Fruit fly (Drosophila melanogaster) whole organism, wandering third instar larva: ENCODE results near the gene CG11381.

ENCODE experiments used
- Abd-B ChIP-seq: fragments of >200 bp; optimal IDR thresholded peaks from 2 replicates; lab custom pipeline; 2017; ENCODE audit warnings: missing biosample characterization, missing genetic modification characterization
- CG32264 ChIP-seq: fragments of 200-800 bp; sonication (Bioruptor generic); optimal IDR thresholded peaks from 2 replicates; lab custom pipeline; 2016; ENCODE audit warnings: missing biosample characterization, missing genetic modification characterization
- CrebA ChIP-seq: fragments of 200-800 bp; sonication (Bioruptor generic); optimal IDR thresholded peaks from 2 replicates; lab custom pipeline; 2016; ENCODE audit warnings: missing biosample characterization, mild to moderate bottlenecking, missing genetic modification characterization, borderline replicate concordance
- Dfd ChIP-seq: fragments of >200 bp; optimal IDR thresholded peaks from 2 replicates; lab custom pipeline; 2017; ENCODE audit warnings: missing biosample characterization, missing genetic modification characterization
- Dif ChIP-seq: fragments of 200-275, 200-300 bp; sonication (Bioruptor generic); optimal IDR thresholded peaks from 2 replicates; lab custom pipeline; 2018; ENCODE audit warnings: missing biosample characterization, missing genetic modification characterization; ENCODE audit not compliant: partially characterized antibody
- GATAd ChIP-seq: sonication (Bioruptor generic); optimal IDR thresholded peaks from 2 replicates; lab custom pipeline; 2016; ENCODE audit warnings: missing biosample characterization, missing genetic modification characterization
- HLH106 ChIP-seq: fragments of 200-800 bp; optimal IDR thresholded peaks from 3 replicates; lab custom pipeline; 2019; ENCODE audit warnings: missing biosample characterization, mild to moderate bottlenecking, missing genetic modification characterization, moderate library complexity
- Hnf4 ChIP-seq: fragments of 200-800 bp; sonication (Bioruptor generic); optimal IDR thresholded peaks from 2 replicates; lab custom pipeline; 2016; ENCODE audit warnings: missing biosample characterization, mild to moderate bottlenecking, missing genetic modification characterization
- Hr78 ChIP-seq: fragments of >200 bp; optimal IDR thresholded peaks from 2 replicates; lab custom pipeline; 2017; ENCODE audit warnings: missing biosample characterization, missing genetic modification characterization
- Jra ChIP-seq: sonication (Bioruptor generic); optimal IDR thresholded peaks from 2 replicates; lab custom pipeline; 2016; ENCODE audit warnings: missing biosample characterization, missing genetic modification characterization
- Mio ChIP-seq: sonication (Bioruptor generic); optimal IDR thresholded peaks from 2 replicates; lab custom pipeline; 2016; ENCODE audit warnings: missing biosample characterization, missing genetic modification characterization
- Myc ChIP-seq: fragments of >200 bp; optimal IDR thresholded peaks from 2 replicates; lab custom pipeline; 2017
- Rel ChIP-seq, 2 experiments: fragments of 200-800 bp; sonication (Bioruptor generic) in 1 of 2; optimal IDR thresholded peaks; 2 replicates in 1 of 2; 3 replicates in 1 of 2; lab custom pipeline; 2016 to 2019; ENCODE audit warnings: mild to moderate bottlenecking in 2 of 2, missing biosample characterization in 2 of 2, missing genetic modification characterization in 2 of 2, moderate library complexity in 1 of 2
- Sp1 ChIP-seq: fragments of 200-800 bp; sonication (Bioruptor generic); optimal IDR thresholded peaks from 3 replicates; lab custom pipeline; 2019; ENCODE audit warnings: missing biosample characterization, mild to moderate bottlenecking, missing genetic modification characterization, moderate library complexity
- Vsx2 ChIP-seq: fragments of 200-300, 225-300 bp; sonication (Bioruptor generic); optimal IDR thresholded peaks from 2 replicates; lab custom pipeline; 2018; ENCODE audit warnings: missing biosample characterization, missing genetic modification characterization; ENCODE audit not compliant: partially characterized antibody
- brk ChIP-seq: fragments of 200-800 bp; sonication (Bioruptor generic); optimal IDR thresholded peaks from 2 replicates; lab custom pipeline; 2016; ENCODE audit warnings: missing biosample characterization, mild to moderate bottlenecking, missing genetic modification characterization
- dl ChIP-seq, 2 experiments: fragments of 175-275, 200-275 bp in 1 of 2; fragments of 200-275 bp in 1 of 2; sonication (Bioruptor generic); optimal IDR thresholded peaks; lab custom pipeline; 2018; ENCODE audit warnings: mild to moderate bottlenecking in 2 of 2, missing biosample characterization in 2 of 2, missing genetic modification characterization in 2 of 2, moderate library complexity in 2 of 2; ENCODE audit not compliant: partially characterized antibody in 2 of 2, insufficient read depth in 1 of 2
- dmrt93B ChIP-seq: fragments of 200-800 bp; sonication (Bioruptor generic); optimal IDR thresholded peaks from 2 replicates; lab custom pipeline; 2018; ENCODE audit warnings: missing biosample characterization, mild to moderate bottlenecking, missing genetic modification characterization
- dsf ChIP-seq: sonication (Bioruptor generic); optimal IDR thresholded peaks from 2 replicates; lab custom pipeline; 2016; ENCODE audit warnings: missing biosample characterization, missing genetic modification characterization, borderline replicate concordance
- foxo ChIP-seq, 2 experiments: fragments of 200-800 bp; sonication (Bioruptor generic); optimal IDR thresholded peaks; 2 replicates in 1 of 2; 3 replicates in 1 of 2; lab custom pipeline; 2016 to 2017; ENCODE audit warnings: missing biosample characterization in 2 of 2, missing genetic modification characterization in 2 of 2
- fru ChIP-seq: fragments of 200-800 bp; sonication (Bioruptor generic); optimal IDR thresholded peaks from 3 replicates; lab custom pipeline; 2016; ENCODE audit warnings: missing biosample characterization, mild to moderate bottlenecking, missing genetic modification characterization
- jim ChIP-seq: fragments of 175-275, 200-325 bp; sonication (Bioruptor generic); optimal IDR thresholded peaks from 2 replicates; lab custom pipeline; 2016; ENCODE audit warnings: missing biosample characterization, mild to moderate bottlenecking, missing genetic modification characterization
- pan ChIP-seq: fragments of >200 bp; optimal IDR thresholded peaks from 2 replicates; lab custom pipeline; 2017
- psq ChIP-seq: fragments of 200-800 bp; sonication (Bioruptor generic); optimal IDR thresholded peaks from 3 replicates; lab custom pipeline; 2017; ENCODE audit warnings: missing biosample characterization, mild to moderate bottlenecking, missing genetic modification characterization, moderate library complexity
- rgr ChIP-seq: fragments of 200-800 bp; sonication (Bioruptor generic); optimal IDR thresholded peaks from 3 replicates; lab custom pipeline; 2016; ENCODE audit warnings: missing biosample characterization, mild to moderate bottlenecking, missing genetic modification characterization
- sage ChIP-seq: fragments of 200-800 bp; sonication (Bioruptor generic); optimal IDR thresholded peaks from 2 replicates; lab custom pipeline; 2016; ENCODE audit warnings: missing biosample characterization, mild to moderate bottlenecking, missing genetic modification characterization
- sv ChIP-seq: fragments of 200-800 bp; sonication (Bioruptor generic); optimal IDR thresholded peaks from 3 replicates; lab custom pipeline; 2016; ENCODE audit warnings: missing biosample characterization, missing genetic modification characterization
- tai ChIP-seq: sonication (Bioruptor generic); optimal IDR thresholded peaks from 2 replicates; lab custom pipeline; 2016; ENCODE audit warnings: missing biosample characterization, missing genetic modification characterization
- woc ChIP-seq: sonication (Bioruptor generic); optimal IDR thresholded peaks from 2 replicates; lab custom pipeline; 2016; ENCODE audit warnings: missing biosample characterization, mild to moderate bottlenecking, missing genetic modification characterization

The CG11381 gene

DNA sequence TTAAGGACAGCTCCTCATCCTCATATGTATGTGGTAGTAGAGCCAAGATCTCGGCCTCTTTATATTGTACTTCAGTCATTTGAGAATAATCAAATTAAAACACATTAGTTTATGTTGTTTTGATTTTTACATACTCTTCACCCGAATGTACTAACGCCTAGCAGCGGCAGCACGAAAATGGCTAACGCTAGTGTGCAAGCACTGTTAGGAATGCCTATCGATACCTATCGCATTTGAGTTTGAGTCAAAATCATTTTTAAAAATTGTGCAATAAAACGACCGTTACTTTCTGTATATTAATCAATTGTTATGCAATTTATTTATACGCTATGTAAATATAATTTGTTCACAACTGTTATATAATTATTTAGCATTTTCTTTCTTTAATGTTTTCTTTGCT lies 11.4 kb downstream of the CG11381 start, which contains the start of gene CG11398:
CG11398 (minus strand) TSS at position 157 of the 400 bp plus-strand sequence.
- no peak for TF ChIP-seq tai (GFP tag; lab: Kevin White, UChicago)
- TF ChIP-seq psq: no peak
- no peak for TF ChIP-seq woc
- no peak for TF ChIP-seq CG32264 (GFP tag; lab: Kevin White, UChicago)
- no peak for TF ChIP-seq Hr78 (GFP tag; lab: Kevin White, UChicago)
- no peak for TF ChIP-seq dl (GFP tag; optimal IDR thresholded peaks at IDR 0.05; lab: Kevin White, UChicago; ENCODE audit: insufficient read depth in 1 of 2, partially characterized antibody in 2 of 2)
- TF ChIP-seq sv: no peak
- TF ChIP-seq dsf (GFP tag; lab: Kevin White, UChicago): no peak
- TF ChIP-seq CrebA (GFP tag; lab: Kevin White, UChicago): no peak
- no peak for TF ChIP-seq Vsx2
- TF ChIP-seq fru (GFP tag; lab: Kevin White, UChicago): no peak
- no peak for TF ChIP-seq Dif
- no peak for TF ChIP-seq Hnf4 (GFP tag; lab: Kevin White, UChicago)
- TF ChIP-seq Abd-B (GFP tag; lab: Kevin White, UChicago): no peak
- TF ChIP-seq Sp1 (GFP tag; lab: Kevin White, UChicago): no peak
- TF ChIP-seq brk (GFP tag; lab: Kevin White, UChicago): no peak
- no peak for TF ChIP-seq rgr (GFP tag; lab: Kevin White, UChicago)
- no peak for TF ChIP-seq dmrt93B (GFP tag; lab: Kevin White, UChicago)

DNA sequence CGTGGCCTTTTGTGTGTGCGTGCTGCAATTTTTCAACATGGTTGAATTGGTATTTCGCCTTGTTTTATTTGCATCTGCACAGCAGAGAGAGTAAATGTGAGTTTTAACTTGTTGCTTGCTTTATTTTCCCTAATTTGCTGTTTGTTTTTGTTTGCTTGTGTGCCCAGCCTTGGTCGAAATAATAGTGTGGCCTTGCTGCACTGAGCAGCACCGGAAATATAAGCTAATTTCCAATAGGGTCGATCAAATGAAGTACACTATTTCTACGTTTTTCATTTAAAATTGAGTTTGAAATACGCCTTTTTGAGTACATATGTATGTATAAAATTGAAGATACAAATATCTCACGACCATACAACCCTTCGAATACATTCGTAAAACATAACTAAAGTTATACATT lies 13.1 kb downstream of the CG11381 start:
- TF ChIP-seq dsf (GFP tag; lab: Kevin White, UChicago) (no peak), tai (GFP tag; lab: Kevin White, UChicago) (no peak), Dfd (GFP tag; lab: Kevin White, UChicago) (no peak), sv (no peak)

DNA sequence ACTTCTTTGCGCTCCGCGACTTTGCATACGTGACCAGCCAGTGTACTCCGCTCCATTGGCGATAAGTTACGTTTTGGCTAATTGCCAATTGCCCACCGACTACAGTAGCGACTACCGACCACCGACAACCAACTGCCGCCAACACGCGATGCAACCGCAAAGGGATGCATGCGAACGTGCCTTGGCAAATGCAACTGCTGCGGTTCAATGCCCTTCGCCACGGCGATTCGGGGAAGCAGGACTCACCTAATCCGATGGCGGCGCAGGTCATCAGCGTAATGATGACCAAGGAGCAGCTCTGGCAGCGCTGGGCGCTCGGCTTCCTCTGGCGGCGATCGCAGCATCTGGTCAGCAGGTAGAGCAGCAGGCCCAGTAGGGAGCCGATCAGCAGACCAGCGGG lies 22.3 kb downstream of the CG11381 start:
- TF ChIP-seq tai (GFP tag; lab: Kevin White, UChicago): no peak
- TF ChIP-seq GATAd (GFP tag; lab: Kevin White, UChicago): no peak
- TF ChIP-seq Abd-B (GFP tag; lab: Kevin White, UChicago): no peak
- no peak for TF ChIP-seq Myc (lab: Kevin White, UChicago)
- no peak for TF ChIP-seq HLH106 (tag; lab: Kevin White, UChicago)
- TF ChIP-seq dl (GFP tag; optimal IDR thresholded peaks at IDR 0.05; lab: Kevin White, UChicago; ENCODE audit: insufficient read depth in 1 of 2, partially characterized antibody in 2 of 2): no peak
- TF ChIP-seq Vsx2: no peak
- no peak for TF ChIP-seq CrebA (GFP tag; lab: Kevin White, UChicago)
- no peak for TF ChIP-seq fru (GFP tag; lab: Kevin White, UChicago)
- no peak for TF ChIP-seq foxo (GFP tag; optimal IDR thresholded peaks at IDR 0.05; lab: Kevin White, UChicago)
- TF ChIP-seq jim (GFP tag; lab: Kevin White, UChicago): no peak
- TF ChIP-seq pan (lab: Kevin White, UChicago): no peak
- TF ChIP-seq dsf (GFP tag; lab: Kevin White, UChicago): no peak
- no peak for TF ChIP-seq Rel (GFP tag; optimal IDR thresholded peaks at IDR 0.05; lab: Kevin White, UChicago)
- no peak for TF ChIP-seq Rel (tag; optimal IDR thresholded peaks at IDR 0.05; lab: Kevin White, UChicago)
- no peak for TF ChIP-seq Dif
- no peak for TF ChIP-seq woc
- no peak for TF ChIP-seq Mio (GFP tag; lab: Kevin White, UChicago)
- no peak for TF ChIP-seq Jra (GFP tag; lab: Kevin White, UChicago)
- TF ChIP-seq Hnf4 (GFP tag; lab: Kevin White, UChicago): no peak
- TF ChIP-seq sv: no peak

DNA sequence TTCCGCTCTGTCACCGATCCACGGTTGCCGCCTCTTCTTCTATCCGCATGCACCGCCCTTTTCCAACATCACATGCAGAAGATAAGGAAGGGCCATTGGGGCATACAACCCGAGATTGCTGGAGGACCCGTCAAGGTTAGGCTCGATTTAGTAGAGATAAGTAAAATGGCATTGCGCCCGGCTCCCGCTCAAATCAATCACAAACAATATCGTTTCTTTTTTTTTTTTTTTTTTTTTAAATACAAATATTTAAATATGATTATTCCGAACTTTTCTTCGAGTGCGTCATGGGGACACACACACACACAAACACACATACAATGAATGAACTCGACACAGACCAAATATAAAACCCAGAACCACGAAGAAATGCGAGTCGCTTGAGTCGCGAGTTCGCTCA lies 25.5 kb downstream of the CG11381 start:
- no peak for TF ChIP-seq pan (lab: Kevin White, UChicago)
- peak in 1 of 2 experiments; percentile 16 for TF ChIP-seq foxo (GFP tag; optimal IDR thresholded peaks at IDR 0.05; lab: Kevin White, UChicago)

DNA sequence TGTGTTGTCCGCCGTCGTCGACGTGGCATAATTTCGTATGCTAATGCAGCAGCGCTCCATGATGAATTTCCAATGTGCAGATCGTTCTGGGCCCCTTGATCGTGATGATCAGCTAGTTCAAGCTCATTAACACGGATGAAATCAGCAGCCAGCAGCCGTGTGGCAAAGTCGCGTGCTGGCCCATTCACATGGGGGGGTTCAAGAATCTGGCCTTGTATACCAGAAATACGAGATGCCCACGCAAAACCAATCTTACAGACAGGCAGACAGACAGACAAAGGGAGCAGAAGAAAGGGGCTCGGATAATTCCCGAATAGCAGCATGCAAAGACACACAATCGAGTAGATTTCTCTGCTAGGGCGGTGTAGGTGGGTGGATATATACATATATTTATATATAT lies 26.0 kb downstream of the CG11381 start:
- TF ChIP-seq GATAd (GFP tag; lab: Kevin White, UChicago) (no peak), fru (GFP tag; lab: Kevin White, UChicago) (no peak), sage (no peak), dsf (GFP tag; lab: Kevin White, UChicago) (no peak), Hnf4 (GFP tag; lab: Kevin White, UChicago) (no peak)
